Worm (Caenorhabditis elegans) whole organism, L2 larva: ENCODE data around the gene nex-1.

ENCODE experiments used
- C34F6.9 ChIP-seq: fragments of 150-350 bp; optimal IDR thresholded peaks from 2 replicates; lab custom pipeline; 2014; ENCODE audit warnings: missing biosample characterization, missing genetic modification characterization
- F13H6.1 ChIP-seq: sonication (generic microtip); optimal IDR thresholded peaks from 2 replicates; lab custom pipeline; 2016; ENCODE audit warnings: missing genetic modification characterization, missing compliant biosample characterization
- Y55F3AM.14 ChIP-seq: fragments of 200-800 bp; sonication (Bioruptor generic); optimal IDR thresholded peaks from 2 replicates; lab custom pipeline; 2018; ENCODE audit warnings: mild to moderate bottlenecking, missing genetic modification characterization, missing compliant biosample characterization
- alr-1 ChIP-seq: fragments of 150-350 bp; optimal IDR thresholded peaks from 2 replicates; lab custom pipeline; 2014; ENCODE audit warnings: missing biosample characterization, missing genetic modification characterization
- aly-2 ChIP-seq: fragments of 150-350 bp; optimal IDR thresholded peaks from 2 replicates; lab custom pipeline; 2014; ENCODE audit warnings: missing biosample characterization, missing genetic modification characterization
- ama-1 ChIP-seq: fragments of 150-350 bp; optimal IDR thresholded peaks from 2 replicates; lab custom pipeline; 2018; ENCODE audit warnings: inconsistent platforms
- blmp-1 ChIP-seq: sonication (generic microtip); optimal IDR thresholded peaks from 2 replicates; lab custom pipeline; 2017; ENCODE audit warnings: missing genetic modification characterization, mild to moderate bottlenecking, missing compliant biosample characterization, antibody characterized with exemption, moderate library complexity; ENCODE audit not compliant: insufficient read depth
- ceh-16 ChIP-seq: fragments of 150-350 bp; optimal IDR thresholded peaks from 2 replicates; lab custom pipeline; 2014; ENCODE audit warnings: missing biosample characterization, missing genetic modification characterization
- ceh-82 ChIP-seq: fragments of 150-350 bp; optimal IDR thresholded peaks from 2 replicates; lab custom pipeline; 2014; ENCODE audit warnings: missing biosample characterization, missing genetic modification characterization
- crh-2 ChIP-seq: sonication (generic microtip); optimal IDR thresholded peaks from 2 replicates; lab custom pipeline; 2017; ENCODE audit warnings: missing biosample characterization, missing genetic modification characterization
- dmd-4 ChIP-seq: sonication (generic microtip); optimal IDR thresholded peaks from 2 replicates; lab custom pipeline; 2017; ENCODE audit warnings: missing biosample characterization, missing genetic modification characterization
- elt-3 ChIP-seq: sonication (generic microtip); optimal IDR thresholded peaks from 2 replicates; lab custom pipeline; 2017; ENCODE audit warnings: missing biosample characterization, missing genetic modification characterization
- fos-1 ChIP-seq: fragments of 150-350 bp; optimal IDR thresholded peaks from 2 replicates; lab custom pipeline; 2014; ENCODE audit warnings: missing biosample characterization, missing genetic modification characterization
- lin-11 ChIP-seq: fragments of 150-350 bp; sonication (generic microtip); optimal IDR thresholded peaks from 2 replicates; lab custom pipeline; 2014; ENCODE audit warnings: missing biosample characterization, missing genetic modification characterization, inconsistent platforms, mixed read lengths
- lin-13 ChIP-seq: fragments of 150-350 bp; optimal IDR thresholded peaks from 2 replicates; lab custom pipeline; 2014; ENCODE audit warnings: missing biosample characterization, missing genetic modification reagents, missing genetic modification characterization
- lin-39 ChIP-seq: fragments of 150-350 bp; optimal IDR thresholded peaks from 2 replicates; lab custom pipeline; 2014; ENCODE audit warnings: missing biosample characterization, missing genetic modification reagents, missing genetic modification characterization
- lsy-2 ChIP-seq, 2 experiments: fragments of 150-350 bp in 1 of 2; sonication (generic microtip) in 1 of 2; optimal IDR thresholded peaks; 2 replicates each; lab custom pipeline; 2014 to 2017; ENCODE audit warnings: missing biosample characterization in 2 of 2, missing genetic modification characterization in 2 of 2
- mbf-1 ChIP-seq: sonication (generic microtip); optimal IDR thresholded peaks from 2 replicates; lab custom pipeline; 2017; ENCODE audit warnings: missing biosample characterization, missing genetic modification characterization
- mdl-1 ChIP-seq, 2 experiments: fragments of 150-350 bp in 1 of 2; sonication (generic microtip) in 1 of 2; optimal IDR thresholded peaks; 2 replicates each; lab custom pipeline; 2017; ENCODE audit warnings: missing biosample characterization in 2 of 2, missing genetic modification characterization in 2 of 2
- nhr-10 ChIP-seq: sonication (generic microtip); optimal IDR thresholded peaks from 2 replicates; lab custom pipeline; 2017; ENCODE audit warnings: missing biosample characterization, missing genetic modification characterization
- nhr-129 ChIP-seq: fragments of 150-350 bp; optimal IDR thresholded peaks from 2 replicates; lab custom pipeline; 2014; ENCODE audit warnings: missing biosample characterization, missing genetic modification characterization
- nhr-23 ChIP-seq: fragments of 150-350 bp; optimal IDR thresholded peaks from 2 replicates; lab custom pipeline; 2014; ENCODE audit warnings: missing biosample characterization, missing genetic modification reagents, missing genetic modification characterization
- nhr-237 ChIP-seq: fragments of 150-350 bp; optimal IDR thresholded peaks from 2 replicates; lab custom pipeline; 2014; ENCODE audit warnings: missing biosample characterization, missing genetic modification characterization
- nhr-25 ChIP-seq: fragments of 150-350 bp; sonication (generic microtip); optimal IDR thresholded peaks from 3 replicates; lab custom pipeline; 2014; ENCODE audit warnings: missing biosample characterization, missing genetic modification characterization
- nhr-77 ChIP-seq: fragments of 150-350 bp; optimal IDR thresholded peaks from 2 replicates; lab custom pipeline; 2014; ENCODE audit warnings: missing biosample characterization, missing genetic modification characterization
- skn-1 ChIP-seq: sonication (generic microtip); optimal IDR thresholded peaks from 2 replicates; lab custom pipeline; 2017; ENCODE audit warnings: missing biosample characterization, missing genetic modification characterization
- sma-3 ChIP-seq: sonication (generic microtip); optimal IDR thresholded peaks from 2 replicates; lab custom pipeline; 2016; ENCODE audit warnings: missing genetic modification reagents, missing genetic modification characterization, missing compliant biosample characterization
- sma-9 ChIP-seq, 2 experiments: fragments of 150-350 bp in 1 of 2; sonication (generic microtip) in 1 of 2; optimal IDR thresholded peaks; 2 replicates each; lab custom pipeline; 2014 to 2016; ENCODE audit warnings: missing genetic modification characterization in 2 of 2, mild to moderate bottlenecking in 1 of 2, missing biosample characterization in 1 of 2, missing compliant biosample characterization in 1 of 2, missing genetic modification reagents in 1 of 2, moderate library complexity in 1 of 2
- unc-39 ChIP-seq: fragments of 150-350 bp; optimal IDR thresholded peaks from 2 replicates; lab custom pipeline; 2014; ENCODE audit warnings: missing biosample characterization, missing genetic modification characterization
- unc-55 ChIP-seq: fragments of 150-350 bp; sonication (generic microtip); optimal IDR thresholded peaks from 3 replicates; lab custom pipeline; 2014; ENCODE audit warnings: missing biosample characterization, missing genetic modification reagents, missing genetic modification characterization
- zag-1 ChIP-seq: fragments of 150-350 bp; optimal IDR thresholded peaks from 2 replicates; lab custom pipeline; 2014; ENCODE audit warnings: missing biosample characterization, missing genetic modification characterization
- ztf-1 ChIP-seq: fragments of 200-800 bp; sonication (Bioruptor generic); conservative IDR thresholded peaks from 2 replicates; pipeline ENCODE4 v1.3.6; 2022; ENCODE audit warnings: missing genetic modification characterization, missing compliant biosample characterization
- ztf-11 ChIP-seq: sonication (generic microtip); optimal IDR thresholded peaks from 2 replicates; lab custom pipeline; 2017; ENCODE audit warnings: missing biosample characterization, missing genetic modification characterization
- ztf-4 ChIP-seq: fragments of 150-350 bp; optimal IDR thresholded peaks from 2 replicates; lab custom pipeline; 2014; ENCODE audit warnings: missing biosample characterization, missing genetic modification characterization

Gene nex-1

DNA sequence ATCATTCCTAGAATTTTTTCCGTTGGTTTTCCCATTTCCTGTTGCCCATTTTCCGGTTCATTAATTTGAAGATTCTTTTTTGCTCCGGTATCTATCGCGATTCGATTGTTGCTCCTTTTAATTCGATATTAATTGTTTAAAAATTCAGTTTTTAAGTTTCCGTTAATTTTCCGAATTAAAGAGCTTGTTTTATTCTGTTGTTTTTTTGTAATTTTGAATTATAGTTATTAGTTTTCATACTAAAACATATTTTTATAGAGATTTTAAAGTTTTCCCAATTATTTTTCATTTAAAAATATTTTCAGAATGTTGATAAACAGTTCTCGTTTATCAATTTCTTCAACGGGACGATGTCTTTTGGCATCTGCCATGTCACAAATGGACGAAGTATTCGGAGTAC, 8.9 kb downstream of the nex-1 start, which contains the start of gene mrps-26:
mrps-26 (plus strand) TSS at position 301 of the 400 bp plus-strand sequence.
- TF ChIP-seq elt-3 (no peak), alr-1 (tag; lab: Kevin White, UChicago) (no peak)

DNA sequence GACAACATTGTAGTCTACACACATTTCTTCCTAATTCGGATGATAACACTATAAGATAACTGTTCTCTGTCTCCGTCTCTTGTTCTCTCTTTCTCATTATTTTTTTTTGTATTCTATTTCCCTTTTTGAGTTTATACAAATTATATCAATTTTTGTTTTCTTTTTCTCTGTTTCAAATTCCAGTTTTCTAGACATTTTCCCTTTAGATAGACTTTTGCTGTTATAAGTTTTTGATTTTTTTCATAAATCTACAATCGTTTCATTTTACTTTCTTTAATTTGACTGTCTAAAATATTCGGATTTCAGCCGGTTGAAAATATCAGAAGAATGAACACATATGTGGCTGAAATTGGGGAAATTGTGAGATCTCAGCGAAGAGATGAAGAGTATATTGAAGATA, 10.7 kb downstream of the nex-1 start, which contains the start of gene prx-10:
prx-10 (plus strand) TSS at position 301 of the 400 bp plus-strand sequence.
- no peak for TF ChIP-seq skn-1 (tag; lab: Kevin White, UChicago)
- TF ChIP-seq fos-1 (tag; lab: Kevin White, UChicago) = peak; percentile 13

DNA sequence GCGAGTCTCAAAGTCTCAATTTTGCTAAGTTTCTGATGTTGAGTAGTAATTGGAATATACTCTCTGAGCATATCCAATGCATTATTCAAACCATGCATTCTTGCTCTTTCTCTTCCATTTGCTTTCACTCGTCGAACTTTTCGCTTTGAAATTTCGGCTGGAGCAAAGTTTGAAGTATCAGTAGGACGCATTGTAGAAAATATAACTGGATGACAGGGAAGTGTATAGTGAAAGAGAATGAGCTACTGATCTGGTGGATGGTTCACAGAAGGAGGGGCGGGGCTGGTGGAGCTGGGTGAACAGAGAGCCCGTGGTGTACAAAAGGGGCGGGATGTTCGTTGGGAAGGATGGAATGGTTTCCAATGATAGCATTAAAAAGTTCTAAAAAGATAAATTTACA, 16.4 kb downstream of the nex-1 start:
- TF ChIP-seq lin-11 (no peak), aly-2 (tag; lab: Kevin White, UChicago) (no peak), crh-2 (tag; lab: Kevin White, UChicago) (no peak), mbf-1 (tag; lab: Kevin White, UChicago) (no peak), ama-1 (lab: Kevin White, UChicago) (no peak), nhr-23 (tag; lab: Kevin White, UChicago) (no peak), zag-1 (tag; lab: Kevin White, UChicago) (no peak), nhr-77 (tag; lab: Kevin White, UChicago) (no peak)
- TF ChIP-seq, all 48 proteins: peak for 0

DNA sequence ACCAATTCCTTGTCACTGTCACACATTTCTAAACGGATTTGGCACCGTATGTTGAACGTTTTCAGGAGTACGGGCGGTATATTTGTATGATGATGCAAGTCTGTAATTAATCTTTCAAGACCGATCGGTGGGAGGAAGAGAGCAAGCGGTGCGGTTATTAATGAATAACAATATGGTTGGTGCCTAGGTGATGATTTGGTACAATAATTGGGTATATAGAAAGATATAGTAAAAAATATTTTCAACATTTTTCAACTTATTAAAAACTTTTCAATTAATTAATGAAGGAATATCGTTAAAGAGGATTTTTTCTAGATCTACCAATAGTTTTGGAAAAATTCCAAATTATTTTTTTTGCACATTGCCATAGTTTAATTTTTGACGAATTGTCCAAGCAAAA, 19.1 kb downstream of the nex-1 start, which contains the start of gene cnd-1:
cnd-1 (minus strand) TSS at position 101 of the 400 bp plus-strand sequence.
- TF ChIP-seq unc-55 (GFP tag; lab: Kevin White, UChicago) (no peak), lin-13 (GFP tag; lab: Kevin White, UChicago) (no peak), blmp-1 (tag; lab: Kevin White, UChicago) (no peak), ztf-11 (tag; lab: Kevin White, UChicago) (no peak), nhr-23 (tag; lab: Kevin White, UChicago) (no peak), unc-39 (no peak), ceh-82 (tag; lab: Kevin White, UChicago) (no peak), nhr-129 (tag; lab: Kevin White, UChicago) (no peak), ztf-4 (tag; lab: Kevin White, UChicago) (no peak), mdl-1 (tag; optimal IDR thresholded peaks at IDR 0.05; lab: Kevin White, UChicago) (no peak), zag-1 (tag; lab: Kevin White, UChicago) (no peak), mbf-1 (tag; lab: Kevin White, UChicago) (no peak), nhr-10 (tag; lab: Kevin White, UChicago) (no peak), aly-2 (tag; lab: Kevin White, UChicago) (no peak), ama-1 (lab: Kevin White, UChicago) (no peak), nhr-25 (tag; lab: Kevin White, UChicago) (no peak), elt-3 (no peak)

DNA sequence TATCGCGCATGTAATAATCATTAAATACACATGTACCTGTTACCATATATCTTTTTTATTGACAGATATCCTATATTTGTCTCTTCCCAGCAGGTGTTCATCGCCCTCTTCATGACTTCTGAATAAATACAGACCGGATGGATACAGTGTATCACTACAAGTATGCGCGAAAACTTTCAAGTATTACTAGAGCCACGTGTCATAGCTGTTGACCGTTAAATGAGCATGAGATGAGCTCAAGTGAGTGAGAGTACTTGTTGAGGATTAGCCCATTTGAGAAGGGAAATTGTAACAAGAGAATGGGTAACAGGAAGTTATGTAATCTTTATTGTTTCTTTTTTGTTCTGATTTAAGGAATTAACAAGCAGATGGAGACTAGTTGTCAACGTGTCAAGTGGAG, 19.6 kb downstream of the nex-1 start:
- TF ChIP-seq ztf-1 (GFP tag; lab: Robert Waterston, UW) (no peak), Y55F3AM.14 (no peak), C34F6.9 (tag; lab: Kevin White, UChicago) (no peak), sma-3 (GFP tag; lab: Kevin White, UChicago) (no peak), lsy-2 (tag; optimal IDR thresholded peaks at IDR 0.05; lab: Kevin White, UChicago) (no peak), ceh-82 (tag; lab: Kevin White, UChicago) (no peak), skn-1 (tag; lab: Kevin White, UChicago) (no peak), mbf-1 (tag; lab: Kevin White, UChicago) (no peak), lin-39 (tag; lab: Kevin White, UChicago) (no peak), ama-1 (lab: Kevin White, UChicago) (no peak), nhr-129 (tag; lab: Kevin White, UChicago) (no peak)

DNA sequence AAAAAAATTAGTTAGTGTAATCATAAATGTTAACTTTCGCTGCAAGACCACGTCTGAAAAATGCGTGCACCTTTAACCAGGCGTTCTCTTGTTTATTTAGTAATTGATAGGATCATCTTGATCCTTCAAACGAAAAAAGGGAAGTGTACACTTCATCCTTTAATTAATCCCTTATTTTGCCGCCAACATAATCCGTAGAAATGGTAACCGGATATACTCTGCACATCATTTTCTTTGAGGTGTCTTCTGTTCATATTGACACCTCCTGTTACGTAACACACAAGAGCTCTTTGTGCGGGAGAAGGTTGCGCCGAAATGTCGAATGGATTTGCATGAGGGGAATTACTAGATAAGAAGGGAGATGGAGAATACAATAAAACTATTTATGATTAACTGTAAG, 23.3 kb downstream of the nex-1 start:
- TF ChIP-seq dmd-4 (tag; lab: Kevin White, UChicago) (no peak), ztf-11 (tag; lab: Kevin White, UChicago) (no peak), crh-2 (tag; lab: Kevin White, UChicago) (no peak), Y55F3AM.14 (no peak), sma-9 (GFP tag; optimal IDR thresholded peaks at IDR 0.05; lab: Kevin White, UChicago) (no peak), sma-9 (tag; optimal IDR thresholded peaks at IDR 0.05; lab: Kevin White, UChicago) (no peak), C34F6.9 (tag; lab: Kevin White, UChicago) (no peak), mbf-1 (tag; lab: Kevin White, UChicago) (no peak), skn-1 (tag; lab: Kevin White, UChicago) (no peak), unc-55 (GFP tag; lab: Kevin White, UChicago) (no peak), elt-3 (no peak), nhr-129 (tag; lab: Kevin White, UChicago) (no peak), ceh-16 (tag; lab: Kevin White, UChicago) (no peak), fos-1 (tag; lab: Kevin White, UChicago) (no peak), F13H6.1 (tag; lab: Kevin White, UChicago) (no peak), mdl-1 (tag; optimal IDR thresholded peaks at IDR 0.05; lab: Kevin White, UChicago) (no peak), ztf-4 (tag; lab: Kevin White, UChicago) (no peak), nhr-237 (no peak), nhr-77 (tag; lab: Kevin White, UChicago) (no peak), lin-11 (no peak)
